Worm (Caenorhabditis elegans): ENCODE results near the gene try-12.

Gene try-12

DNA sequence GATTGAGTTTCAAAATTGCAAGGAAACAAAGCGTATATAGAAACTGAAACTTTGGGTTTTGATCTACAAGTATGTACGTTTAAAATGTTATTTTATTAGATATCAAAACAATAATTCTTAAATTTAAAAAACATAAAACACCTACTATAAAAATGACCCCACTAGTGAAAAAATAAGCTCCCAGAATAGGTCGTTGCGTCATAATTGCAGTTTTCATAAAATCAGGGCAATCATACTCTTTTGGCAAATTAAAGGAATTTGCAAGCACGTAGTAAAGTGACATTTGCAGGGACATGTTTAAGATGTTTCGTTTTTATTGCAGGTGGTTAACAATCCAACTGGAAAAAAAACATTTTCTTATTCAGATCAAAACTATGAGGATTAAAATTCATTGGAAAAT lies 40.6 kb upstream of the try-12 start, which contains the start of gene srt-6:
Gene srt-6 (minus strand): TSS at position 295 of the 400 bp plus-strand sequence.
- no peak for TF ChIP-seq snpc-1.3 (tag; optimal IDR thresholded peaks at IDR 0.05; ENCODE audit: insufficient read depth)
- no peak for TF ChIP-seq snpc-4 (GFP tag; optimal IDR thresholded peaks at IDR 0.05)
- no peak for TF ChIP-seq snpc-4 (tag; optimal IDR thresholded peaks at IDR 0.05)
- TF ChIP-seq ccch-3 (GFP tag; optimal IDR thresholded peaks at IDR 0.05): no peak
- TF ChIP-seq madf-10 (tag; optimal IDR thresholded peaks at IDR 0.05): no peak
- TF ChIP-seq C06A6.2 (GFP tag; conservative IDR thresholded peaks at IDR 0.05): no peak
- no peak for TF ChIP-seq repo-1 (tag; optimal IDR thresholded peaks at IDR 0.05)
- no peak for TF ChIP-seq Y53F4B.3 (GFP tag; IDR thresholded peaks at IDR 0.05)
- TF ChIP-seq tlf-1 (GFP tag; optimal IDR thresholded peaks at IDR 0.05): no peak
- TF ChIP-seq ztf-28 (GFP tag; IDR thresholded peaks at IDR 0.05): no peak
- TF ChIP-seq nhr-120 (GFP tag; IDR thresholded peaks at IDR 0.05): no peak
- no peak for TF ChIP-seq tbp1 (GFP tag; optimal IDR thresholded peaks at IDR 0.05)
- TF ChIP-seq fkh-3 (tag; optimal IDR thresholded peaks at IDR 0.05): no peak
- TF ChIP-seq madf-3 (GFP tag; IDR thresholded peaks at IDR 0.05): no peak
- no peak for TF ChIP-seq D2030.7 (GFP tag; IDR thresholded peaks at IDR 0.05)

DNA sequence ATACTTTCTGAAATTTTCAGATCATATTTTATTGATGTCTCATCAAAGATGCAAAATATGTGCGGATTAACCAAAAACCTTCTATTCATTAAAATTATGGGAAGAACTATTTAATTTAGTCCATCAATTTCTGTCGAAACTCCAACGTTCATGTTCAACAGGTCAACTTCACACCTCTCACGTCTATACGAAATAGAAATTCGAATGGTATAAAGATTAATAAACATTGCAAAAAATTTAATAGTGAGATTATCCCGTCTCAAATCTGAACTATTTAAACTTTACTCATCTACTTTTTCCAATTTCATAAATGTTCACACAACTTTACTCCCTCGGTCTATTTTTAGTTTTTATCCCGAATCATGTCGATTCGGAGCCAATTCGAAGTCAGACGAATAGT lies 39.6 kb upstream of the try-12 start, which contains the start of gene R13D7.2:
Gene R13D7.2 (plus strand): TSS at position 301 of the 400 bp plus-strand sequence.
- TF ChIP-seq hlh-12 (tag; optimal IDR thresholded peaks at IDR 0.05) (no peak), lin-54 (GFP tag; optimal IDR thresholded peaks at IDR 0.05) (no peak), ceh-40 (GFP tag; IDR thresholded peaks at IDR 0.05) (no peak), ceh-58 (GFP tag; IDR thresholded peaks at IDR 0.05) (no peak), dpl-1 (GFP tag; optimal IDR thresholded peaks at IDR 0.05) (no peak), hrde-1 (tag; optimal IDR thresholded peaks at IDR 0.05; ENCODE audit: borderline replicate concordance) (no peak), C06A6.2 (GFP tag; conservative IDR thresholded peaks at IDR 0.05) (no peak), mes-4 (tag; optimal IDR thresholded peaks at IDR 0.05) (no peak), ztf-22 (GFP tag; optimal IDR thresholded peaks at IDR 0.05) (no peak), akir-1 (GFP tag; optimal IDR thresholded peaks at IDR 0.05) (no peak), sea-2 (GFP tag; IDR thresholded peaks at IDR 0.05) (no peak), hmg-1.2 (GFP tag; IDR thresholded peaks at IDR 0.05) (no peak), lag-1 (GFP tag; IDR thresholded peaks at IDR 0.05) (no peak)

DNA sequence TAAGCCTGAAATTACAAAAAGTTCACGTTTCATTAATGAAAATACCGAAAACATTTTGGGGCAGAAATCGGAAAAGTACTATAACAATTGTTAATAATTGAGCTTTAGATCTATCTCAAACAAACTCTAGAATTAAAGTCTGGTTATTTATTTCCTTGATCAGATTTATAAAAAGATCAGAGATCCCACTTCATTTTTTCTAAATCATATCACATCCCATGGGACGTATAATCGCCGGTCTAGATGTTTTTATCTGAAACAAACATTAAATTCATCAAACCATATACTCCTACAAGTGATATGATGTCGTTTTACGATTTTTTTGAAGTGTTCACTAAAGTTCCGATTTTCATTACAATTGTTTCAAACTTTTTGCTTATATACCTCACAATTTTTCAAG lies 37.5 kb upstream of the try-12 start, which contains the start of gene str-41:
Gene str-41 (plus strand): TSS at position 301 of the 400 bp plus-strand sequence.
- TF ChIP-seq bed-1 (GFP tag; IDR thresholded peaks at IDR 0.05): no peak

DNA sequence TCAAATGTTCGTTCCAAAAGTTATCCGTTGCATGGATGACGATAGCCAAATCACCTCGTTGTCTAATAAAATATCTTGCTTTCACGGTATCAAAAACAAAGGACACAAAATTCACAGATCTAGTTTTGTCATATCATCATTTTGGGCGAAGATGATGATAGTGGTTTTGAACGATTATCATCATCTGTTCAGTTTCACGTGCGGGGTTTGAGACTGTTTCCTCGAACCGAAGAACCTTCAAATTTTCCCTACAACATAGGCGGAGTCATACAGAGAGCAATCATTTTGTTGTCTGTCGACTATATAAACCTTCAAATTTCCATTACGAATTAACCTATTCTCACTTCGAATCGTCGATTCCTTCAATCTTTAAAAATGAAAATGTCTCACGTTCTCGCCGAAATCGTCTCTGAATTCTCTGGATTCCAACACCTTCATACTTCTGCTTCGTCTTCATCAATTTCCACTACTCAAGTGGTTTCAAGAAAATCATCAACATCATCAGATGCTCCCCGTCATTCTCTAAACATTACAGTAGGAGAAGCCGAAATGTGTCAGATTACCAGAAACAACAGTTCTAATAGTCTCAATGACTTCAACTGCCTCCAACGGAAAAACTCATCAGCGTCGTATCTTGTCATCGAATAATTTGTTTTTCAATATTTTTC lies 35.9 kb upstream of the try-12 start, which contains the start of gene F18E3.11:
Gene F18E3.11 (plus strand): TSS at position 376 of the 668 bp plus-strand sequence.
- TF ChIP-seq madf-10 (tag; optimal IDR thresholded peaks at IDR 0.05) (no peak), lin-40 (tag; optimal IDR thresholded peaks at IDR 0.05) (peak; percentile 48), C06A6.2 (GFP tag; conservative IDR thresholded peaks at IDR 0.05) (0 out of 2 replicates have a peak, but pooled peaks have one; percentile 15), dpff-1 (tag; optimal IDR thresholded peaks at IDR 0.05) (no peak), ztf-26 (tag; optimal IDR thresholded peaks at IDR 0.05) (peak; percentile 57), ama-1 (optimal IDR thresholded peaks at IDR 0.05) (peak; percentile 97), ama-1 (GFP tag; optimal IDR thresholded peaks at IDR 0.05) (no peak)

DNA sequence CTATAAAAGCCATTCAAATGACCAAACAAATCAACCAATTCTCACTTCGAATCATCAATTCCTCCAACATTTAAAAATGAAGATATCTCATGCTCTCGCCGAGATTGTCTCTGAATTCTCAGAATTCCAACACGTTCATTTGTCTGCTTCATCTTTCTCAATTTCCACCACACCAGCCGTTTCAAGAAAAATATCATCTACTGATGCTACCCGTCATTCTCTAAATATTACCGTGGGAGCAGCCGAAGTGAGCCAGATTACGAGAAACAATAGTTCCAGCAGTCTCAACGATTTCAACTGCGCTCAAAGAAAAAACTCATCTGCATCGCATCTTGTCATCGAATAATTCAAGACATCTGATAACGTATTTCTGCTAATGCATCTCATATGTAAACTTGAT lies 34.2 kb upstream of the try-12 start, which contains the start of gene F18E3.12:
Gene F18E3.12 (plus strand): TSS at position 77 of the 400 bp plus-strand sequence.
- peak; percentile 94 for TF ChIP-seq ama-1 (optimal IDR thresholded peaks at IDR 0.05)
- TF ChIP-seq ama-1 (GFP tag; optimal IDR thresholded peaks at IDR 0.05): no peak
- TF ChIP-seq F49E8.2 (tag; optimal IDR thresholded peaks at IDR 0.05; ENCODE audit: insufficient read depth): no peak
- no peak for TF ChIP-seq fkh-3 (tag; optimal IDR thresholded peaks at IDR 0.05)
- no peak for TF ChIP-seq nhr-80 (tag; optimal IDR thresholded peaks at IDR 0.05)
- TF ChIP-seq let-526 (GFP tag; IDR thresholded peaks at IDR 0.05): no peak
